Worm (Caenorhabditis elegans) whole organism, L2 larva: ENCODE measurements around the gene mrpl-45.

Experiments
- ZK546.5 ChIP-seq: sonication (generic microtip); optimal IDR thresholded peaks from 2 replicates; lab custom pipeline; 2017; ENCODE audit warnings: missing biosample characterization, missing genetic modification characterization
- aly-2 ChIP-seq: fragments of 150-350 bp; optimal IDR thresholded peaks from 2 replicates; lab custom pipeline; 2014; ENCODE audit warnings: missing biosample characterization, missing genetic modification characterization
- ama-1 ChIP-seq: fragments of 150-350 bp; optimal IDR thresholded peaks from 2 replicates; lab custom pipeline; 2018; ENCODE audit warnings: inconsistent platforms
- ceh-82 ChIP-seq: fragments of 150-350 bp; optimal IDR thresholded peaks from 2 replicates; lab custom pipeline; 2014; ENCODE audit warnings: missing biosample characterization, missing genetic modification characterization
- crh-2 ChIP-seq: sonication (generic microtip); optimal IDR thresholded peaks from 2 replicates; lab custom pipeline; 2017; ENCODE audit warnings: missing biosample characterization, missing genetic modification characterization
- lin-39 ChIP-seq: fragments of 150-350 bp; optimal IDR thresholded peaks from 2 replicates; lab custom pipeline; 2014; ENCODE audit warnings: missing biosample characterization, missing genetic modification reagents, missing genetic modification characterization
- mdl-1 ChIP-seq, 2 experiments: fragments of 150-350 bp in 1 of 2; sonication (generic microtip) in 1 of 2; optimal IDR thresholded peaks; 2 replicates each; lab custom pipeline; 2017; ENCODE audit warnings: missing biosample characterization in 2 of 2, missing genetic modification characterization in 2 of 2
- nhr-237 ChIP-seq: fragments of 150-350 bp; optimal IDR thresholded peaks from 2 replicates; lab custom pipeline; 2014; ENCODE audit warnings: missing biosample characterization, missing genetic modification characterization
- nhr-6 ChIP-seq: fragments of 150-350 bp; optimal IDR thresholded peaks from 2 replicates; lab custom pipeline; 2014; ENCODE audit warnings: missing biosample characterization, missing genetic modification characterization
- sem-4 ChIP-seq: fragments of 150-350 bp; optimal IDR thresholded peaks from 2 replicates; lab custom pipeline; 2014; ENCODE audit warnings: missing biosample characterization, missing genetic modification reagents, missing genetic modification characterization
- sma-9 ChIP-seq, 2 experiments: fragments of 150-350 bp in 1 of 2; sonication (generic microtip) in 1 of 2; optimal IDR thresholded peaks; 2 replicates each; lab custom pipeline; 2014 to 2016; ENCODE audit warnings: missing genetic modification characterization in 2 of 2, mild to moderate bottlenecking in 1 of 2, missing biosample characterization in 1 of 2, missing compliant biosample characterization in 1 of 2, missing genetic modification reagents in 1 of 2, moderate library complexity in 1 of 2
- unc-55 ChIP-seq: fragments of 150-350 bp; sonication (generic microtip); optimal IDR thresholded peaks from 3 replicates; lab custom pipeline; 2014; ENCODE audit warnings: missing biosample characterization, missing genetic modification reagents, missing genetic modification characterization
- unc-62 ChIP-seq: fragments of 150-350 bp; optimal IDR thresholded peaks from 2 replicates; lab custom pipeline; 2014; ENCODE audit warnings: missing biosample characterization, missing genetic modification reagents, missing genetic modification characterization
- ztf-11 ChIP-seq: sonication (generic microtip); optimal IDR thresholded peaks from 2 replicates; lab custom pipeline; 2017; ENCODE audit warnings: missing biosample characterization, missing genetic modification characterization

ce11 chrIII:1181756-1182155, 20.1 kb downstream of the mrpl-45 start, which contains the start of gene nspg-8:
- TF ChIP-seq ceh-82 (tag; lab: Kevin White, UChicago) (no peak), lin-39 (tag; lab: Kevin White, UChicago) (no peak), mdl-1 (tag; optimal IDR thresholded peaks at IDR 0.05; lab: Kevin White, UChicago) (no peak), sem-4 (tag; lab: Kevin White, UChicago) (no peak), ama-1 (lab: Kevin White, UChicago) (no peak), sma-9 (GFP tag; optimal IDR thresholded peaks at IDR 0.05; lab: Kevin White, UChicago) (no peak), sma-9 (tag; optimal IDR thresholded peaks at IDR 0.05; lab: Kevin White, UChicago) (no peak), nhr-237 (tag; lab: Kevin White, UChicago) (no peak), nhr-6 (tag; lab: Kevin White, UChicago) (no peak), ztf-11 (no peak), crh-2 (no peak), unc-55 (GFP tag; lab: Kevin White, UChicago) (no peak), aly-2 (no peak), unc-62 (GFP tag; lab: Kevin White, UChicago) (no peak), ZK546.5 (no peak)
